Worm (Caenorhabditis elegans): ENCODE measurements around the gene R09H10.3.

The R09H10.3 gene

ce11 chrIV:10589072-10589471, 17.8 kb upstream of the R09H10.3 start, which contains the start of gene C43F9.4:
TSS of gene C43F9.4 (minus strand) at chrIV:10589172.
- TF ChIP-seq dao-5 (tag; optimal IDR thresholded peaks at IDR 0.05) (no peak), him-1 (tag; optimal IDR thresholded peaks at IDR 0.05) (no peak), W03F9.2 (tag; optimal IDR thresholded peaks at IDR 0.05) (no peak)

ce11 chrIV:10590649-10591048, 16.2 kb upstream of the R09H10.3 start, which contains the start of the genes C43F9.5 and nkb-2:
TSS of gene C43F9.5 (minus strand) at chrIV:10590749.
TSS of gene nkb-2 (plus strand) at chrIV:10590925.
- TF ChIP-seq dao-5 (tag; optimal IDR thresholded peaks at IDR 0.05) (no peak), W03F9.2 (tag; optimal IDR thresholded peaks at IDR 0.05) (no peak), him-1 (tag; optimal IDR thresholded peaks at IDR 0.05) (no peak)

- TF ChIP-seq dao-5 (tag; optimal IDR thresholded peaks at IDR 0.05) (no peak), him-1 (tag; optimal IDR thresholded peaks at IDR 0.05) (no peak), W03F9.2 (tag; optimal IDR thresholded peaks at IDR 0.05) (no peak)
These were observed 13.3 kb upstream of the R09H10.3 start, which contains the start of gene C43F9.7 for ce11 chrIV:10593570-10593969. TSS of gene C43F9.7 (minus strand) at chrIV:10593670.

ce11 chrIV:10596505-10596904, 10.3 kb upstream of the R09H10.3 start, which contains the start of gene C43F9.11:
TSS of gene C43F9.11 (plus strand) at chrIV:10596805.
- TF ChIP-seq him-1 (tag; optimal IDR thresholded peaks at IDR 0.05) (no peak), dao-5 (tag; optimal IDR thresholded peaks at IDR 0.05) (no peak), W03F9.2 (tag; optimal IDR thresholded peaks at IDR 0.05) (no peak)

ce11 chrIV:10599983-10600382, 6.8 kb upstream of the R09H10.3 start, which contains the start of gene R09H10.1:
TSS of gene R09H10.1 (plus strand) at chrIV:10600283.
- TF ChIP-seq dao-5 (tag; optimal IDR thresholded peaks at IDR 0.05), result no peak

ce11 chrIV:10602644-10603043, 4.2 kb upstream of the R09H10.3 start, which contains the start of gene R09H10.2:
TSS of gene R09H10.2 (plus strand) at chrIV:10602944.
- TF ChIP-seq W03F9.2 (tag; optimal IDR thresholded peaks at IDR 0.05), result no peak

ce11 chrIV:10608275-10608674, 1.4 kb downstream of the R09H10.3 start, which contains the start of gene R09H10.6:
TSS of gene R09H10.6 (plus strand) at chrIV:10608575.
- no peak for TF ChIP-seq W03F9.2 (tag; optimal IDR thresholded peaks at IDR 0.05)
- TF ChIP-seq dao-5 (tag; optimal IDR thresholded peaks at IDR 0.05), result no peak
- no peak for TF ChIP-seq him-1 (tag; optimal IDR thresholded peaks at IDR 0.05)

ce11 chrIV:10609920-10610319, 3.1 kb downstream of the R09H10.3 start:
- TF ChIP-seq him-1 (tag; optimal IDR thresholded peaks at IDR 0.05) (no peak), dao-5 (tag; optimal IDR thresholded peaks at IDR 0.05) (no peak), W03F9.2 (tag; optimal IDR thresholded peaks at IDR 0.05) (no peak)

- TF ChIP-seq dao-5 (tag; optimal IDR thresholded peaks at IDR 0.05) (no peak), W03F9.2 (tag; optimal IDR thresholded peaks at IDR 0.05) (no peak)
These were observed 5.5 kb downstream of the R09H10.3 start for ce11 chrIV:10612281-10612680.

ce11 chrIV:10614918-10615477, 8.2 kb downstream of the R09H10.3 start, which contains the start of gene ptr-14:
TSS of gene ptr-14 (plus strand) at chrIV:10615427.
- TF ChIP-seq dao-5 (tag; optimal IDR thresholded peaks at IDR 0.05) (no peak), W03F9.2 (tag; optimal IDR thresholded peaks at IDR 0.05) (no peak), him-1 (tag; optimal IDR thresholded peaks at IDR 0.05) (no peak)

- TF ChIP-seq him-1 (tag; optimal IDR thresholded peaks at IDR 0.05) (no peak), W03F9.2 (tag; optimal IDR thresholded peaks at IDR 0.05) (no peak), dao-5 (tag; optimal IDR thresholded peaks at IDR 0.05) (no peak)
These were observed 9.5 kb downstream of the R09H10.3 start for ce11 chrIV:10616366-10616765.

ce11 chrIV:10617099-10617498, 10.3 kb downstream of the R09H10.3 start:
- TF ChIP-seq W03F9.2 (tag; optimal IDR thresholded peaks at IDR 0.05) (no peak), him-1 (tag; optimal IDR thresholded peaks at IDR 0.05) (no peak), dao-5 (tag; optimal IDR thresholded peaks at IDR 0.05) (no peak)

ce11 chrIV:10620811-10621210, 14.0 kb downstream of the R09H10.3 start, which contains the start of gene R09H10.7:
TSS of gene R09H10.7 (plus strand) at chrIV:10621111.
- TF ChIP-seq dao-5 (tag; optimal IDR thresholded peaks at IDR 0.05) (no peak), W03F9.2 (tag; optimal IDR thresholded peaks at IDR 0.05) (no peak), him-1 (tag; optimal IDR thresholded peaks at IDR 0.05) (no peak)

ce11 chrIV:10628724-10629123, 21.9 kb downstream of the R09H10.3 start, which contains the start of gene R09H10.5:
TSS of gene R09H10.5 (minus strand) at chrIV:10628829.
- TF ChIP-seq W03F9.2 (tag; optimal IDR thresholded peaks at IDR 0.05), result no peak
- TF ChIP-seq dao-5 (tag; optimal IDR thresholded peaks at IDR 0.05), result no peak
- TF ChIP-seq him-1 (tag; optimal IDR thresholded peaks at IDR 0.05), result no peak
